Fruit fly (Drosophila melanogaster): Measurements from ENCODE around the gene Sap47.

Gene Sap47

dm6 chr3R:15933609-15934232, 1.2 kb upstream of the Sap47 start, which contains the start of the genes CG5478 and blp (continued):
- TF ChIP-seq CG15011 (GFP tag; optimal IDR thresholded peaks at IDR 0.05), result no peak
- TF ChIP-seq CG18619 (GFP tag; optimal IDR thresholded peaks at IDR 0.05), result no peak
- peak; percentile 97 for TF ChIP-seq CG34224 (GFP tag; IDR thresholded peaks at IDR 0.05; ENCODE audit: partially characterized antibody)
- no peak for TF ChIP-seq kah (GFP tag; optimal IDR thresholded peaks at IDR 0.05)
- TF ChIP-seq zen2 (GFP tag; IDR thresholded peaks at IDR 0.05; ENCODE audit: partially characterized antibody), result peak; percentile 91
- no peak for TF ChIP-seq CG17328 (GFP tag; IDR thresholded peaks at IDR 0.05)
- no peak for TF ChIP-seq wdn (GFP tag; IDR thresholded peaks at IDR 0.05)
- TF ChIP-seq CG11456 (GFP tag; IDR thresholded peaks at IDR 0.05), result no peak
- no peak for TF ChIP-seq CG7372 (GFP tag; IDR thresholded peaks at IDR 0.05)
- TF ChIP-seq fd102C (GFP tag; optimal IDR thresholded peaks at IDR 0.05), result no peak
- TF ChIP-seq hb (GFP tag; IDR thresholded peaks at IDR 0.05; ENCODE audit: partially characterized antibody), result peak; percentile 94
- TF ChIP-seq YL-1 (GFP tag; optimal IDR thresholded peaks at IDR 0.05), result peak; percentile 50
- TF ChIP-seq shn (GFP tag; optimal IDR thresholded peaks at IDR 0.05), result no peak
- TF ChIP-seq Oaz (GFP tag; IDR thresholded peaks at IDR 0.05), result no peak
- TF ChIP-seq CG11560 (tag; IDR thresholded peaks at IDR 0.05), result no peak; the same call in 2 of the 3 replicates
- no peak for TF ChIP-seq da (GFP tag; optimal IDR thresholded peaks at IDR 0.05)
- no peak for TF ChIP-seq HmgD (GFP tag; optimal IDR thresholded peaks at IDR 0.05)
- peak; percentile 46 for TF ChIP-seq CG31441 (GFP tag; IDR thresholded peaks at IDR 0.05)
- no peak for TF ChIP-seq CG10979 (tag; optimal IDR thresholded peaks at IDR 0.05)
- no peak for TF ChIP-seq CG2875 (GFP tag; optimal IDR thresholded peaks at IDR 0.05)
- no peak for TF ChIP-seq CG1792 (GFP tag; optimal IDR thresholded peaks at IDR 0.05)
- TF ChIP-seq CG31365 (tag; optimal IDR thresholded peaks at IDR 0.05), result no peak
- TF ChIP-seq CG15479 (GFP tag; optimal IDR thresholded peaks at IDR 0.05), result no peak
- no peak for TF ChIP-seq E2f1 (GFP tag; IDR thresholded peaks at IDR 0.05)
- TF ChIP-seq zfh2 (GFP tag; optimal IDR thresholded peaks at IDR 0.05), result no peak
- TF ChIP-seq tin (GFP tag; optimal IDR thresholded peaks at IDR 0.05), result no peak
- peak; percentile 21 for TF ChIP-seq CG17829 (tag; optimal IDR thresholded peaks at IDR 0.05)
- peak; percentile 91 for TF ChIP-seq unc-4 (GFP tag; IDR thresholded peaks at IDR 0.05; ENCODE audit: partially characterized antibody)
- no peak for TF ChIP-seq nom (GFP tag; optimal IDR thresholded peaks at IDR 0.05)
- TF ChIP-seq inv (GFP tag; IDR thresholded peaks at IDR 0.05; ENCODE audit: partially characterized antibody), result peak; percentile 69
- TF ChIP-seq CG1024 (GFP tag; IDR thresholded peaks at IDR 0.05), result no peak
- no peak for TF ChIP-seq aop (GFP tag; IDR thresholded peaks at IDR 0.05)
- TF ChIP-seq usp (GFP tag; optimal IDR thresholded peaks at IDR 0.05), result no peak
- TF ChIP-seq zen (tag; optimal IDR thresholded peaks at IDR 0.05), result peak; percentile 62
- TF ChIP-seq fru (optimal IDR thresholded peaks at IDR 0.05), result no peak
- 0 out of 2 replicates have a peak, but pooled peaks have one; percentile 11 for TF ChIP-seq sob (GFP tag; IDR thresholded peaks at IDR 0.05)
- no peak for TF ChIP-seq Hmr (GFP tag; optimal IDR thresholded peaks at IDR 0.05)
- no peak for TF ChIP-seq CG14050 (GFP tag; IDR thresholded peaks at IDR 0.05)
- no peak for TF ChIP-seq ash1 (GFP tag; optimal IDR thresholded peaks at IDR 0.05)
- no peak for TF ChIP-seq bowl (GFP tag; IDR thresholded peaks at IDR 0.05)

dm6 chr3R:15935538-15935937, 638 bp downstream of the Sap47 start:
- TF ChIP-seq D19A (tag; optimal IDR thresholded peaks at IDR 0.05) (no peak), gt (GFP tag; IDR thresholded peaks at IDR 0.05) (no peak), phol (tag; optimal IDR thresholded peaks at IDR 0.05) (no peak), Dll (GFP tag; IDR thresholded peaks at IDR 0.05; ENCODE audit: partially characterized antibody) (no peak), onecut (GFP tag; IDR thresholded peaks at IDR 0.05) (peak; percentile 90), CG6654 (GFP tag; optimal IDR thresholded peaks at IDR 0.05) (no peak), bowl (GFP tag; IDR thresholded peaks at IDR 0.05) (no peak)

Data from whole organism, embryonic.